Fruit fly (Drosophila melanogaster) whole organism, wandering third instar larva: ENCODE results near the gene CG4789.
A peak's percentile ranks its signal among the peaks of the same experiment; 100 is the strongest.

ENCODE experiments used
- CG32264 ChIP-seq: fragments of 200-800 bp; sonication (Bioruptor generic); optimal IDR thresholded peaks from 2 replicates; lab custom pipeline; 2016; ENCODE audit warnings: missing biosample characterization, missing genetic modification characterization
- CrebA ChIP-seq: fragments of 200-800 bp; sonication (Bioruptor generic); optimal IDR thresholded peaks from 2 replicates; lab custom pipeline; 2016; ENCODE audit warnings: missing biosample characterization, mild to moderate bottlenecking, missing genetic modification characterization, borderline replicate concordance
- Dfd ChIP-seq: fragments of >200 bp; optimal IDR thresholded peaks from 2 replicates; lab custom pipeline; 2017; ENCODE audit warnings: missing biosample characterization, missing genetic modification characterization
- Jra ChIP-seq: sonication (Bioruptor generic); optimal IDR thresholded peaks from 2 replicates; lab custom pipeline; 2016; ENCODE audit warnings: missing biosample characterization, missing genetic modification characterization
- Myc ChIP-seq: fragments of >200 bp; optimal IDR thresholded peaks from 2 replicates; lab custom pipeline; 2017
- OdsH ChIP-seq: fragments of 200-800 bp; sonication (Bioruptor generic); optimal IDR thresholded peaks from 2 replicates; lab custom pipeline; 2016; ENCODE audit warnings: missing biosample characterization, mild to moderate bottlenecking, missing genetic modification characterization
- h ChIP-seq: fragments of 200-800 bp; sonication (Bioruptor generic); optimal IDR thresholded peaks from 3 replicates; lab custom pipeline; 2016; ENCODE audit warnings: missing biosample characterization, mild to moderate bottlenecking, missing genetic modification characterization

dm6 chrX:16833097-16833496 lies 32.4 kb downstream of the CG4789 start:
- TF ChIP-seq CrebA, result no peak
- TF ChIP-seq CG32264 (GFP tag; lab: Kevin White, UChicago), result no peak
- peak; percentile 30 for TF ChIP-seq h (GFP tag; lab: Kevin White, UChicago)
- no peak for TF ChIP-seq OdsH (GFP tag; lab: Kevin White, UChicago)
- no peak for TF ChIP-seq Myc (lab: Kevin White, UChicago)
- TF ChIP-seq Dfd (GFP tag; lab: Kevin White, UChicago), result no peak
- no peak for TF ChIP-seq Jra
